Worm (Caenorhabditis elegans): Measurements from ENCODE around the gene ugt-39.

Gene ugt-39

DNA sequence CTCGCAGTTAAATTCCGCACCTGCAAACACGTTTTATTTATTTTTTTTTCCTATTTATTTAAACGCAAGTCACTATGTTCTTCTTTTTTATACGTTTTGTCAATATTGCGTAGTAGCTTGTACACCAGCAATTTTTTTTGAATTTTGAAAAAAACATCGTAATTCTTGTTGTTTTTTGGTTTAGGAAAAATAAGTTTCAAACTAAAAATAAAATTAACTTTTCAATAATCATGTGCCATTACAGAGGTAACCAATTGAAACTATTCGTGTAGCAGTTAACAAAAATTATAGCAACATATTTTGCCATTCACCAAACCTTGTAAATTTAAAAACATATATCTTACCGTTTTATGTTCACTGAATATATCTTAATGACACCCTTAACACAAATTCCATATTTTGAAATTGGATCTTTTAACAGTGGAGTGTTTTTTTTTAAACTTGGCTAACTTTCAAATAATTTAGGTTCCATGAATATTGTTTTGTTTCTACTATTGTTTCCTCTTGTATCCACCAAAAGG lies 33.7 kb upstream of the ugt-39 start, which contains the start of gene lmd-5:
Gene lmd-5, plus strand, starts transcription at position 471 of the 521 bp plus-strand sequence.
- TF ChIP-seq lin-15B (tag; optimal IDR thresholded peaks at IDR 0.05), result no peak
- no peak for TF ChIP-seq egl-27 (tag; optimal IDR thresholded peaks at IDR 0.05)
- TF ChIP-seq hlh-17 (GFP tag; optimal IDR thresholded peaks at IDR 0.05; ENCODE audit: borderline replicate concordance), result no peak
- no peak for TF ChIP-seq unc-130 (tag; optimal IDR thresholded peaks at IDR 0.05)
- TF ChIP-seq nhr-237 (tag; optimal IDR thresholded peaks at IDR 0.05), result no peak
- TF ChIP-seq nhr-76 (tag; optimal IDR thresholded peaks at IDR 0.05), result no peak
- TF ChIP-seq fkh-10 (GFP tag; optimal IDR thresholded peaks at IDR 0.05), result no peak
- no peak for TF ChIP-seq nhr-77 (tag; optimal IDR thresholded peaks at IDR 0.05)
- no peak for TF ChIP-seq unc-98 (GFP tag; IDR thresholded peaks at IDR 0.05)
- TF ChIP-seq C34B4.2 (tag; optimal IDR thresholded peaks at IDR 0.05), result no peak
- TF ChIP-seq vab-15 (tag; optimal IDR thresholded peaks at IDR 0.05), result no peak
- no peak for TF ChIP-seq xbp-1 (tag; optimal IDR thresholded peaks at IDR 0.05)
- no peak for TF ChIP-seq lin-35 (GFP tag; optimal IDR thresholded peaks at IDR 0.05)
- TF ChIP-seq nhr-71 (tag; optimal IDR thresholded peaks at IDR 0.05), result no peak
- no peak for TF ChIP-seq nhr-11 (tag; optimal IDR thresholded peaks at IDR 0.05)
- no peak for TF ChIP-seq fos-1 (tag; optimal IDR thresholded peaks at IDR 0.05)
- no peak for TF ChIP-seq lin-13 (GFP tag; optimal IDR thresholded peaks at IDR 0.05)
- TF ChIP-seq Y116A8C.19 (tag; optimal IDR thresholded peaks at IDR 0.05; ENCODE audit: borderline replicate concordance), result no peak
- no peak for TF ChIP-seq ama-1 (optimal IDR thresholded peaks at IDR 0.05)

DNA sequence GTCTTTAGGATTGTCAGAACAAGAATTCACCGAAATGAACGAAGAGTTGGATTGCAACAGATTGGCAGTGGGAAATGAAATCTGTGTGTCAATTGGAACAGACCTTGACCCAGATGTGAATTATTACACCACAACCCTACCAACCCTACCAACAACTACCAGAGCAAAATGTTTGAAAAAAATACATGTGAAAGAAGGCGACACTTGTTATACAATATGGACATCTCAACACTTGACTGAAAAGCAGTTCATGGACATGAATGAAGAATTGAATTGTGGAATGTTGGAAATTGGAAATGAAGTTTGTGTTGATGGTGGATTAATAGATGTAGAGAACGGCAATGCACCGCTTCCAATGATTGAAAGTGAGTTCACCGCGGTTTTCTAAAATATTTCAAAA lies 33.0 kb upstream of the ugt-39 start:
- no peak for TF ChIP-seq ces-1 (GFP tag; optimal IDR thresholded peaks at IDR 0.05)
- TF ChIP-seq nhr-71 (tag; optimal IDR thresholded peaks at IDR 0.05), result no peak
- TF ChIP-seq pqm-1 (tag; optimal IDR thresholded peaks at IDR 0.05), result no peak
- no peak for TF ChIP-seq lin-14 (GFP tag; optimal IDR thresholded peaks at IDR 0.05)
- no peak for TF ChIP-seq nhr-47 (tag; optimal IDR thresholded peaks at IDR 0.05)
- TF ChIP-seq snpc-4 (tag; optimal IDR thresholded peaks at IDR 0.05), result no peak
- TF ChIP-seq tlp-1 (tag; optimal IDR thresholded peaks at IDR 0.05), result no peak
- no peak for TF ChIP-seq unc-86 (tag; optimal IDR thresholded peaks at IDR 0.05)
- TF ChIP-seq grh-1 (GFP tag; IDR thresholded peaks at IDR 0.05), result no peak
- TF ChIP-seq unc-62 (GFP tag; optimal IDR thresholded peaks at IDR 0.05), result no peak
- TF ChIP-seq lin-13 (GFP tag; optimal IDR thresholded peaks at IDR 0.05), result no peak

DNA sequence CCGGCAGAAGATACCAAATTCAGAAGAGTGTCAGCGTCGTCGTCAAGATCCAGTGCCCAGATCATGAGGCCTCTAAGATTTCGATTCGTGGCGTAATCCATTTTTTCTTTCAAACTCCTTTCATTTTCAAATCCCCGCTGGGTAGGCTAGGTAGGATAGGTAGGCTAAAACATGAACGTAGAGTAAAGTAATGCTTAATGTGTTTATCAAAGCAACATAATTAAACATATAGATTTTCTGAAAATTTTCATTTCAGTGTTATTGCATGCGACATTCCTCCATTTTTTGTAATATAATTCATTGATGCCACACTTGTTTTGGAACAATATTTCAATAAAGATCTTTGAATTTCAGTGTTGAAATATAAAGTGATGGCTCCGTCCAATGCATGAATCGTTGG lies 27.5 kb upstream of the ugt-39 start, which contains the start of gene T01C4.8:
Gene T01C4.8, minus strand, starts transcription at position 101 of the 400 bp plus-strand sequence.
- TF ChIP-seq nhr-85 (tag), result no peak
- no peak for TF ChIP-seq efl-3 (GFP tag; optimal IDR thresholded peaks at IDR 0.05)
- TF ChIP-seq efl-1 (optimal IDR thresholded peaks at IDR 0.05), result no peak
- peak in 1 of 2 experiments; percentile 13 for TF ChIP-seq efl-1 (GFP tag; optimal IDR thresholded peaks at IDR 0.05 in 1 of 2)

DNA sequence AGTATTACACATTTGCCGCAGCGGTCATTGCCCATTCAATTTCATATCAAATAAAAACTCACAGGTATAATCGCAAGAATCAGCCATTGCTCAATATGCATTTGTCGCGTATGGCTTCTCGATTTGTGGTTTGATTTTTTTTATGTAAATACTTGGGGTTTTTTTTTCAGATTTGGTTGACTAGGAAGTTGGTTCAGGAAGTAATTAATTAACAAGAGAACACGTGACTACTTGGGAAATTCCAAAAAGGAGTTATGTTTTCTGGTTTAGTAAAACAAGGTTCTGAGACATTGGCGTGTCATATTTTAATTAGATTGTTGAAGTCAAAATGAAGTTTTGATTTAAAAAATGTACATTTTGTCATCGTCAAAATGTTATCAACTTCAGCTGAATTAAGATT lies 26.0 kb upstream of the ugt-39 start, which contains the start of gene srx-36:
Gene srx-36, minus strand, starts transcription at position 101 of the 400 bp plus-strand sequence.
- TF ChIP-seq blmp-1 (tag; optimal IDR thresholded peaks at IDR 0.05) (no peak), lin-39 (tag; optimal IDR thresholded peaks at IDR 0.05) (no peak), ceh-8 (GFP tag; optimal IDR thresholded peaks at IDR 0.05) (no peak), snu-23 (GFP tag; optimal IDR thresholded peaks at IDR 0.05) (no peak), tlp-1 (tag; optimal IDR thresholded peaks at IDR 0.05) (no peak), egl-13 (tag; optimal IDR thresholded peaks at IDR 0.05) (no peak)

DNA sequence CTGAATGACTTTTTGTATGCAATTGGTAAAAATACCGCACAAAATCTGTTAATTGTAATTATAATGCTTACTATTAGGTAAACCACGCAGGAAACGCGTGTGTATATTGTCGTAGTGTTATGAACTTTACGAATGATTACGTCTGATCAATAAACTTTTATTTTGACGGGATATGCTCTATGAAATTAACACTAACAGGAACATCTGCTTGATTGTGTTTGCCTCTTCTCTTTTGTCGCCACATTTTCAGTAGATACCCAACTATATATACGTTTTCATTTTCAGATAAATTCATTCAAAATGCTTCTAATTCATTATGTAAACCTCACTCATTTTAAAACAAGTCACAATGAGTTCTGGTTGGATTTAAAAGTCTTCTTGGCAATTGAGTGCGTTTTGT lies 24.7 kb upstream of the ugt-39 start, which contains the start of gene sre-10:
Gene sre-10, plus strand, starts transcription at position 301 of the 400 bp plus-strand sequence.
- no peak for TF ChIP-seq swsn-7 (tag; optimal IDR thresholded peaks at IDR 0.05)
- no peak for TF ChIP-seq isw-1 (GFP tag; IDR thresholded peaks at IDR 0.05)
- TF ChIP-seq pax-3 (tag; optimal IDR thresholded peaks at IDR 0.05), result no peak
- TF ChIP-seq grh-1 (GFP tag; IDR thresholded peaks at IDR 0.05), result no peak
- no peak for TF ChIP-seq pqm-1 (tag; optimal IDR thresholded peaks at IDR 0.05)
- no peak for TF ChIP-seq nhr-47 (tag; optimal IDR thresholded peaks at IDR 0.05)
- no peak for TF ChIP-seq nhr-84 (tag; optimal IDR thresholded peaks at IDR 0.05)
- TF ChIP-seq jun-1 (tag; optimal IDR thresholded peaks at IDR 0.05), result no peak
- TF ChIP-seq zip-4 (GFP tag; optimal IDR thresholded peaks at IDR 0.05), result no peak
- TF ChIP-seq snu-23 (GFP tag; optimal IDR thresholded peaks at IDR 0.05), result no peak
- TF ChIP-seq tbx-2 (tag; optimal IDR thresholded peaks at IDR 0.05), result no peak
- no peak for TF ChIP-seq mdl-1 (tag; optimal IDR thresholded peaks at IDR 0.05)
- TF ChIP-seq C16A3.4 (tag; optimal IDR thresholded peaks at IDR 0.05), result no peak
- TF ChIP-seq nhr-85 (tag), result no peak
